Fruit fly (Drosophila melanogaster) whole organism, embryonic: ENCODE results near the gene CG13884.

Experiments
- ATbp ChIP-seq: fragments of 200-800 bp; sonication (Bioruptor generic); optimal IDR thresholded peaks from 2 replicates; lab custom pipeline; 2017; ENCODE audit warnings: missing biosample characterization, mild to moderate bottlenecking, missing genetic modification characterization, missing genetic modification reagents
- Abd-B ChIP-seq: fragments of 200-800 bp; sonication (Bioruptor generic); optimal IDR thresholded peaks from 2 replicates; lab custom pipeline; 2018; ENCODE audit warnings: missing biosample characterization, mild to moderate bottlenecking, missing genetic modification characterization, moderate library complexity
- CG10147 ChIP-seq: fragments of 200-800 bp; sonication (Bioruptor generic); optimal IDR thresholded peaks from 2 replicates; lab custom pipeline; 2019; ENCODE audit warnings: missing biosample characterization, mild to moderate bottlenecking, missing genetic modification characterization, moderate library complexity
- CG11504 ChIP-seq: fragments of 200-800 bp; sonication (Bioruptor generic); optimal IDR thresholded peaks from 3 replicates; lab custom pipeline; 2019; ENCODE audit warnings: missing biosample characterization, mild to moderate bottlenecking, missing genetic modification characterization, moderate library complexity
- CG12236 ChIP-seq: fragments of 200-800 bp; sonication (Bioruptor generic); optimal IDR thresholded peaks from 2 replicates; lab custom pipeline; 2016; ENCODE audit warnings: missing biosample characterization, missing genetic modification characterization
- CG1233 ChIP-seq: fragments of 200-800 bp; sonication (Bioruptor generic); optimal IDR thresholded peaks from 4 replicates; lab custom pipeline; 2018; ENCODE audit warnings: missing biosample characterization, mild to moderate bottlenecking, missing genetic modification characterization
- CG12391 ChIP-seq: fragments of 200-800 bp; sonication (Bioruptor generic); optimal IDR thresholded peaks from 3 replicates; lab custom pipeline; 2018; ENCODE audit warnings: missing biosample characterization, mild to moderate bottlenecking, missing genetic modification characterization, moderate library complexity
- CG14860 ChIP-seq: fragments of 200-800 bp; sonication (Bioruptor generic); IDR thresholded peaks from 3 replicates; pipeline ENCODE4 v1.3.6; 2022; ENCODE audit warnings: missing biosample characterization, missing genetic modification characterization; ENCODE audit not compliant: partially characterized antibody
- CG14965 ChIP-seq: fragments of 200-800 bp; sonication (Bioruptor generic); optimal IDR thresholded peaks from 2 replicates; lab custom pipeline; 2016; ENCODE audit warnings: missing biosample characterization, missing genetic modification characterization, borderline replicate concordance
- CG15696 ChIP-seq: fragments of 200-800 bp; sonication (Bioruptor generic); optimal IDR thresholded peaks from 2 replicates; lab custom pipeline; 2019; ENCODE audit warnings: missing biosample characterization, mild to moderate bottlenecking, missing genetic modification characterization, moderate library complexity
- CG1603 ChIP-seq: fragments of 200-800 bp; sonication (Bioruptor generic); optimal IDR thresholded peaks from 2 replicates; lab custom pipeline; 2019; ENCODE audit warnings: missing biosample characterization, mild to moderate bottlenecking, missing genetic modification characterization, moderate library complexity
- CG16863 ChIP-seq: fragments of 200-800 bp; sonication (Bioruptor generic); optimal IDR thresholded peaks from 3 replicates; lab custom pipeline; 2016; ENCODE audit warnings: missing biosample characterization, missing genetic modification characterization
- CG2678 ChIP-seq: fragments of 200-800 bp; sonication (Bioruptor generic); optimal IDR thresholded peaks from 3 replicates; lab custom pipeline; 2019; ENCODE audit warnings: missing biosample characterization, mild to moderate bottlenecking, missing genetic modification characterization, moderate library complexity
- CG3065 ChIP-seq: fragments of 200-800 bp; sonication (Bioruptor generic); optimal IDR thresholded peaks from 2 replicates; lab custom pipeline; 2016; ENCODE audit warnings: missing biosample characterization, missing genetic modification characterization
- CG31441 ChIP-seq: fragments of 200-800 bp; sonication (Bioruptor generic); IDR thresholded peaks from 2 replicates; pipeline ENCODE4 v1.3.6; 2022; ENCODE audit warnings: missing biosample characterization, missing genetic modification characterization
- CG32767 ChIP-seq: fragments of 200-800 bp; sonication (Bioruptor generic); IDR thresholded peaks from 2 replicates; pipeline ENCODE4 v1.3.6; 2022; ENCODE audit warnings: missing biosample characterization, missing genetic modification characterization
- CG32772 ChIP-seq: fragments of 200-800 bp; sonication (Bioruptor generic); IDR thresholded peaks from 2 replicates; pipeline ENCODE4 v1.3.6; 2022; ENCODE audit warnings: missing biosample characterization, missing genetic modification characterization
- CG3726 ChIP-seq: fragments of 200-800 bp; sonication (Bioruptor generic); IDR thresholded peaks from 3 replicates; pipeline ENCODE4, ENCODE4 v1.3.6; 2022; ENCODE audit warnings: missing biosample characterization, missing genetic modification characterization
- CG3847 ChIP-seq: fragments of 200-800 bp; sonication (Bioruptor generic); IDR thresholded peaks from 2 replicates; pipeline ENCODE4 v1.3.6; 2022; ENCODE audit warnings: missing biosample characterization, missing genetic modification characterization
- CG6689 ChIP-seq: fragments of 200-800 bp; sonication (Bioruptor generic); IDR thresholded peaks from 2 replicates; pipeline ENCODE4 v1.3.6; 2022; ENCODE audit warnings: missing biosample characterization, missing genetic modification characterization
- CG7928 ChIP-seq: fragments of 200-800 bp; sonication (Bioruptor generic); optimal IDR thresholded peaks from 2 replicates; lab custom pipeline; 2017; ENCODE audit warnings: missing biosample characterization, mild to moderate bottlenecking, missing genetic modification characterization
- Camta ChIP-seq: fragments of 200-800 bp; sonication (Bioruptor generic); optimal IDR thresholded peaks from 2 replicates; lab custom pipeline; 2016; ENCODE audit warnings: missing biosample characterization, missing genetic modification characterization
- CrebB ChIP-seq: fragments of 200-800 bp; sonication (Bioruptor generic); optimal IDR thresholded peaks from 3 replicates; lab custom pipeline; 2018; ENCODE audit warnings: missing biosample characterization, mild to moderate bottlenecking, missing genetic modification characterization
- Dbx ChIP-seq: fragments of 200-800 bp; sonication (Bioruptor generic); IDR thresholded peaks from 3 replicates; pipeline ENCODE4 v1.3.6; 2022; ENCODE audit warnings: missing biosample characterization, missing genetic modification characterization
- Doc3 ChIP-seq: fragments of 200-800 bp; sonication (Bioruptor generic); IDR thresholded peaks from 3 replicates; pipeline ENCODE4 v1.3.6; 2022; ENCODE audit warnings: missing biosample characterization, missing genetic modification characterization; ENCODE audit not compliant: partially characterized antibody
- E2f2 ChIP-seq: fragments of 200-800 bp; sonication (Bioruptor generic); IDR thresholded peaks from 2 replicates; pipeline ENCODE4 v1.3.6; 2022; ENCODE audit warnings: missing biosample characterization, missing genetic modification characterization
- Hr78 ChIP-seq, 2 experiments: fragments of 200-800 bp in 1 of 2; fragments of >200 bp in 1 of 2; sonication (Bioruptor generic) in 1 of 2; optimal IDR thresholded peaks; 2 replicates each; lab custom pipeline; 2017 to 2019; ENCODE audit warnings: missing biosample characterization in 2 of 2, missing genetic modification characterization in 2 of 2, mild to moderate bottlenecking in 1 of 2, moderate library complexity in 1 of 2
- NFAT ChIP-seq: fragments of 200-800 bp; sonication (Bioruptor generic); IDR thresholded peaks from 2 replicates; pipeline ENCODE4 v1.3.6; 2022; ENCODE audit warnings: missing biosample characterization, missing genetic modification characterization
- NK7.1 ChIP-seq: fragments of 200-800 bp; sonication (Bioruptor generic); optimal IDR thresholded peaks from 3 replicates; lab custom pipeline; 2016; ENCODE audit warnings: missing biosample characterization, missing genetic modification characterization
- Nf-YB ChIP-seq: fragments of 200-800 bp; sonication (Bioruptor generic); optimal IDR thresholded peaks from 3 replicates; lab custom pipeline; 2019; ENCODE audit warnings: missing biosample characterization, mild to moderate bottlenecking, missing genetic modification characterization, moderate library complexity
- Six4 ChIP-seq: fragments of 200-800 bp; sonication (Bioruptor generic); optimal IDR thresholded peaks from 2 replicates; lab custom pipeline; 2016; ENCODE audit warnings: missing biosample characterization, missing genetic modification characterization
- Sox100B ChIP-seq: fragments of 200-800 bp; sonication (Bioruptor generic); optimal IDR thresholded peaks from 3 replicates; lab custom pipeline; 2018; ENCODE audit warnings: missing biosample characterization, mild to moderate bottlenecking, missing genetic modification characterization
- ab ChIP-seq: fragments of 200-800 bp; sonication (Bioruptor generic); optimal IDR thresholded peaks from 2 replicates; lab custom pipeline; 2016; ENCODE audit warnings: missing biosample characterization, missing genetic modification characterization
- amos ChIP-seq: fragments of 200-800 bp; sonication (Bioruptor generic); IDR thresholded peaks from 2 replicates; pipeline ENCODE4 v1.3.6; 2022; ENCODE audit warnings: missing biosample characterization, missing genetic modification characterization; ENCODE audit not compliant: partially characterized antibody
- ase ChIP-seq: fragments of 200-800 bp; sonication (Bioruptor generic); IDR thresholded peaks from 3 replicates; pipeline ENCODE4 v1.3.6; 2022; ENCODE audit warnings: missing biosample characterization, missing genetic modification characterization
- bsh ChIP-seq, 2 experiments: fragments of 200-800 bp; sonication (Bioruptor generic); optimal IDR thresholded peaks; 2 replicates each; lab custom pipeline; 2017 to 2018; ENCODE audit warnings: mild to moderate bottlenecking in 2 of 2, missing biosample characterization in 2 of 2, missing genetic modification characterization in 2 of 2, moderate library complexity in 1 of 2
- dpn ChIP-seq, 2 experiments: fragments of 200-800 bp; sonication (Bioruptor generic); optimal IDR thresholded peaks; 3 replicates each; lab custom pipeline; 2016; ENCODE audit warnings: missing biosample characterization in 2 of 2, missing genetic modification characterization in 2 of 2
- exex ChIP-seq: fragments of 200-800 bp; sonication (Bioruptor generic); optimal IDR thresholded peaks from 4 replicates; lab custom pipeline; 2018; ENCODE audit warnings: missing biosample characterization, mild to moderate bottlenecking, missing genetic modification characterization, moderate library complexity
- lilli ChIP-seq: fragments of 200-800 bp; sonication (Bioruptor generic); optimal IDR thresholded peaks from 3 replicates; lab custom pipeline; 2016; ENCODE audit warnings: missing biosample characterization, missing genetic modification characterization
- maf-S ChIP-seq: fragments of 200-800 bp; sonication (Bioruptor generic); optimal IDR thresholded peaks from 2 replicates; lab custom pipeline; 2016; ENCODE audit warnings: missing biosample characterization, missing genetic modification characterization
- nom ChIP-seq: fragments of 200-800 bp; sonication (Bioruptor generic); optimal IDR thresholded peaks from 2 replicates; lab custom pipeline; 2017; ENCODE audit warnings: missing biosample characterization, missing genetic modification characterization, mild to moderate bottlenecking, moderate library complexity, missing genetic modification reagents
- pho ChIP-seq: fragments of 200-800 bp; sonication (Bioruptor generic); optimal IDR thresholded peaks from 2 replicates; lab custom pipeline; 2016; ENCODE audit warnings: missing biosample characterization, missing genetic modification characterization
- rib ChIP-seq: fragments of 200-800 bp; sonication (Bioruptor generic); IDR thresholded peaks from 2 replicates; pipeline ENCODE4 v1.3.6; 2022; ENCODE audit warnings: missing biosample characterization, missing genetic modification characterization
- shn ChIP-seq: fragments of 200-800 bp; sonication (Bioruptor generic); optimal IDR thresholded peaks from 3 replicates; lab custom pipeline; 2016; ENCODE audit warnings: missing biosample characterization, missing genetic modification characterization
- sqz ChIP-seq: fragments of 200-800 bp; sonication (Bioruptor generic); optimal IDR thresholded peaks from 3 replicates; lab custom pipeline; 2018; ENCODE audit warnings: missing biosample characterization, mild to moderate bottlenecking, missing genetic modification characterization
- tgo ChIP-seq: fragments of 200-800 bp; sonication (Bioruptor generic); IDR thresholded peaks from 3 replicates; pipeline ENCODE4 v1.3.6; 2022; ENCODE audit warnings: missing biosample characterization, missing genetic modification characterization
- tin ChIP-seq: fragments of 200-800 bp; sonication (Bioruptor generic); optimal IDR thresholded peaks from 3 replicates; lab custom pipeline; 2016; ENCODE audit warnings: missing biosample characterization, missing genetic modification characterization
- tll ChIP-seq, 2 experiments: fragments of 200-800 bp in 1 of 2; fragments of >200 bp in 1 of 2; sonication (Bioruptor generic) in 1 of 2; optimal IDR thresholded peaks; 2 replicates each; lab custom pipeline; 2017 to 2019; ENCODE audit warnings: missing biosample characterization in 2 of 2, missing genetic modification characterization in 2 of 2, mild to moderate bottlenecking in 1 of 2, moderate library complexity in 1 of 2
- wdn ChIP-seq: fragments of 200-800 bp; sonication (Bioruptor generic); IDR thresholded peaks from 2 replicates; pipeline ENCODE4 v1.3.6; 2022; ENCODE audit warnings: missing biosample characterization, missing genetic modification characterization

Gene CG13884

dm6 chr3L:380886-381546, 14.8 kb upstream of the CG13884 start (continued):
- peak; percentile 52 for TF ChIP-seq CG1603 (tag; lab: Kevin White, UChicago)
- no peak for TF ChIP-seq maf-S (GFP tag; lab: Kevin White, UChicago)
- TF ChIP-seq Six4 = no peak
- TF ChIP-seq CG32767 (GFP tag; lab: Robert Waterston, UW) = no peak
- TF ChIP-seq nom (GFP tag; lab: Kevin White, UChicago) = peak; percentile 66
- TF ChIP-seq CG3847 (GFP tag; lab: Robert Waterston, UW) = no peak
- no peak for TF ChIP-seq NFAT (GFP tag; lab: Robert Waterston, UW)
- peak; percentile 64 for TF ChIP-seq CG15696
- TF ChIP-seq exex = no peak
- TF ChIP-seq wdn (GFP tag; lab: Robert Waterston, UW) = no peak
- TF ChIP-seq sqz = peak; percentile 68
- TF ChIP-seq Sox100B (GFP tag; lab: Kevin White, UChicago) = no peak
- TF ChIP-seq rib (GFP tag; lab: Robert Waterston, UW) = no peak
- TF ChIP-seq CG14860 (GFP tag; lab: Robert Waterston, UW) = no peak
- no peak for TF ChIP-seq CG11504 (tag; lab: Kevin White, UChicago)
- TF ChIP-seq bsh (GFP tag; optimal IDR thresholded peaks at IDR 0.05; lab: Kevin White, UChicago) = peak in 1 of 2 experiments; percentile 67
- TF ChIP-seq Dbx (GFP tag; lab: Robert Waterston, UW) = no peak
- TF ChIP-seq CG32772 (GFP tag; lab: Robert Waterston, UW) = no peak
- no peak for TF ChIP-seq NK7.1 (GFP tag; lab: Kevin White, UChicago)
- TF ChIP-seq CG1233 (GFP tag; lab: Kevin White, UChicago) = peak; percentile 39
- no peak for TF ChIP-seq tgo (GFP tag; lab: Robert Waterston, UW)
- no peak for TF ChIP-seq CG14965 (GFP tag; lab: Kevin White, UChicago)
- no peak for TF ChIP-seq Doc3
- no peak for TF ChIP-seq ab (GFP tag; lab: Kevin White, UChicago)
- TF ChIP-seq CG7928 = no peak
- no peak for TF ChIP-seq tin (GFP tag; lab: Kevin White, UChicago)
- 0 out of 2 replicates have a peak, but pooled peaks have one; percentile 44 for TF ChIP-seq CG31441 (GFP tag; lab: Robert Waterston, UW)
- no peak for TF ChIP-seq CrebB (tag; lab: Kevin White, UChicago)
- no peak for TF ChIP-seq Hr78 (GFP tag; optimal IDR thresholded peaks at IDR 0.05; lab: Kevin White, UChicago)
- peak; percentile 40 for TF ChIP-seq CG12391
- no peak for TF ChIP-seq pho
- TF ChIP-seq ase = no peak
- TF ChIP-seq CG6689 (GFP tag; lab: Robert Waterston, UW) = no peak
- no peak for TF ChIP-seq amos (GFP tag; lab: Robert Waterston, UW)
- no peak for TF ChIP-seq shn (GFP tag; lab: Kevin White, UChicago)
- no peak; the same call in 1 of the 2 replicates for TF ChIP-seq E2f2 (GFP tag; lab: Robert Waterston, UW)
- TF ChIP-seq tll (GFP tag; optimal IDR thresholded peaks at IDR 0.05; lab: Kevin White, UChicago) = no peak
- peak; percentile 8 for TF ChIP-seq Nf-YB (GFP tag; lab: Kevin White, UChicago)
- TF ChIP-seq CG3726 (GFP tag; lab: Robert Waterston, UW) = no peak
- TF ChIP-seq dpn (GFP tag; optimal IDR thresholded peaks at IDR 0.05; lab: Kevin White, UChicago) = no peak
- no peak for TF ChIP-seq CG3065 (GFP tag; lab: Kevin White, UChicago)
- TF ChIP-seq CG12236 = no peak
- no peak for TF ChIP-seq CG16863
- TF ChIP-seq lilli (GFP tag; lab: Kevin White, UChicago) = no peak
- no peak for TF ChIP-seq CG10147 (GFP tag; lab: Kevin White, UChicago)
- TF ChIP-seq ATbp (GFP tag; lab: Kevin White, UChicago) = no peak
- no peak for TF ChIP-seq Abd-B (GFP tag; lab: Kevin White, UChicago)
- no peak for TF ChIP-seq CG2678 (tag; lab: Kevin White, UChicago)
- no peak for TF ChIP-seq Camta
